Worm (Caenorhabditis elegans) whole organism, dauer: ENCODE data around the gene col-40.
"Not testable (repeated sequence)": the region's sequence is repeated elsewhere in the genome, so short reads cannot be mapped to it uniquely, and the experiment has no call there.

Source experiments
- unc-62 ChIP-seq: sonication (generic microtip); optimal IDR thresholded peaks from 2 replicates; lab custom pipeline; 2017; ENCODE audit warnings: missing biosample characterization, missing genetic modification reagents, missing genetic modification characterization

The col-40 gene

ce11 chrII:1084899-1085298 is 21.9 kb downstream of the col-40 start:
- no peak for TF ChIP-seq unc-62 (GFP tag; lab: Kevin White, UChicago)

- no peak for TF ChIP-seq unc-62 (GFP tag; lab: Kevin White, UChicago)
Observed at ce11 chrII:1082859-1083258, 23.9 kb downstream of the col-40 start, which contains the start of gene K02E7.1. Gene K02E7.1 (plus strand): TSS chrII:1083159.

- no peak for TF ChIP-seq unc-62 (GFP tag; lab: Kevin White, UChicago)
Observed at ce11 chrII:1075424-1075823, 31.3 kb downstream of the col-40 start, which contains the start of gene K02E7.11. Gene K02E7.11 (minus strand): TSS chrII:1075524.

ce11 chrII:1072106-1072505 is 34.7 kb downstream of the col-40 start, which contains the start of gene K02E7.4:
Gene K02E7.4 (plus strand): TSS chrII:1072406.
- no peak for TF ChIP-seq unc-62 (GFP tag; lab: Kevin White, UChicago)

- no peak for TF ChIP-seq unc-62 (GFP tag; lab: Kevin White, UChicago)
Observed at ce11 chrII:1071432-1071831, 35.3 kb downstream of the col-40 start.

ce11 chrII:1070875-1071274 is 35.9 kb downstream of the col-40 start, which contains the start of gene K02E7.12:
Gene K02E7.12 (plus strand): TSS chrII:1071175.
- TF ChIP-seq unc-62 (GFP tag; lab: Kevin White, UChicago) = no peak

- no peak for TF ChIP-seq unc-62 (GFP tag; lab: Kevin White, UChicago)
Observed at ce11 chrII:1066907-1067306, 39.9 kb downstream of the col-40 start, which contains the start of gene K02E7.10. Gene K02E7.10 (minus strand): TSS chrII:1067007.

ce11 chrII:1063926-1064325 is 42.8 kb downstream of the col-40 start:
- no peak for TF ChIP-seq unc-62 (GFP tag; lab: Kevin White, UChicago)

- not testable (repeated sequence) for TF ChIP-seq unc-62 (GFP tag; lab: Kevin White, UChicago)
Observed at ce11 chrII:1060702-1061101, 46.1 kb downstream of the col-40 start, which contains the start of gene btb-10. Gene btb-10 (minus strand): TSS chrII:1060802.

- no peak for TF ChIP-seq unc-62 (GFP tag; lab: Kevin White, UChicago)
Observed at ce11 chrII:1056844-1057243, 49.9 kb downstream of the col-40 start.
